Worm (Caenorhabditis elegans) whole organism, late embryonic: ENCODE results near the gene Y45F10D.2.

ENCODE experiments used
- K09A11.1 ChIP-seq: sonication (generic microtip); optimal IDR thresholded peaks from 2 replicates; lab custom pipeline; 2017; ENCODE audit warnings: antibody characterized with exemption, mild to moderate bottlenecking, missing genetic modification characterization, missing compliant biosample characterization; ENCODE audit not compliant: insufficient read depth
- T23F11.4 ChIP-seq: fragments of 200-800 bp; sonication (Bioruptor generic); optimal IDR thresholded peaks from 2 replicates; lab custom pipeline; 2018; ENCODE audit warnings: mild to moderate bottlenecking, missing genetic modification characterization, missing compliant biosample characterization
- Y22D7AL.16 ChIP-seq: sonication (generic microtip); optimal IDR thresholded peaks from 2 replicates; lab custom pipeline; 2016; ENCODE audit warnings: missing genetic modification characterization, missing compliant biosample characterization
- ceh-30 ChIP-seq: fragments of 150-350 bp; optimal IDR thresholded peaks from 2 replicates; lab custom pipeline; 2014; ENCODE audit warnings: missing biosample characterization, missing genetic modification characterization
- ceh-31 ChIP-seq: sonication (generic microtip); optimal IDR thresholded peaks from 2 replicates; lab custom pipeline; 2016; ENCODE audit warnings: missing genetic modification characterization, missing compliant biosample characterization
- ceh-6 ChIP-seq: fragments of 200-800 bp; sonication (Bioruptor generic); optimal IDR thresholded peaks from 2 replicates; lab custom pipeline; 2018; ENCODE audit warnings: mild to moderate bottlenecking, missing genetic modification characterization, missing compliant biosample characterization
- dmd-4 ChIP-seq: sonication (generic microtip); optimal IDR thresholded peaks from 2 replicates; lab custom pipeline; 2016; ENCODE audit warnings: borderline replicate concordance, missing genetic modification characterization, missing compliant biosample characterization
- dve-1 ChIP-seq: sonication (generic microtip); optimal IDR thresholded peaks from 2 replicates; lab custom pipeline; 2017; ENCODE audit warnings: antibody characterized with exemption, mild to moderate bottlenecking, missing genetic modification characterization, missing compliant biosample characterization
- eyg-1 ChIP-seq: sonication (generic microtip); optimal IDR thresholded peaks from 2 replicates; lab custom pipeline; 2016; ENCODE audit warnings: missing genotype, missing genetic modification characterization, missing compliant biosample characterization
- hlh-13 ChIP-seq: fragments of 200-800 bp; sonication (Bioruptor generic); optimal IDR thresholded peaks from 2 replicates; lab custom pipeline; 2018; ENCODE audit warnings: mild to moderate bottlenecking, missing genetic modification characterization, missing compliant biosample characterization
- hlh-30 ChIP-seq: sonication (generic microtip); optimal IDR thresholded peaks from 2 replicates; lab custom pipeline; 2017; ENCODE audit warnings: antibody characterized with exemption, missing genetic modification characterization, missing compliant biosample characterization; ENCODE audit not compliant: insufficient read depth
- hlh-6 ChIP-seq: sonication (generic microtip); optimal IDR thresholded peaks from 2 replicates; lab custom pipeline; 2016; ENCODE audit warnings: missing genotype, missing genetic modification characterization, missing compliant biosample characterization
- hlh-8 ChIP-seq: sonication (generic microtip); optimal IDR thresholded peaks from 2 replicates; lab custom pipeline; 2016; ENCODE audit warnings: missing genotype, missing genetic modification characterization, missing compliant biosample characterization
- lim-6 ChIP-seq: sonication (generic microtip); optimal IDR thresholded peaks from 2 replicates; lab custom pipeline; 2016; ENCODE audit warnings: missing genetic modification characterization, missing compliant biosample characterization
- lin-11 ChIP-seq: fragments of 200-800 bp; sonication (Bioruptor generic); optimal IDR thresholded peaks from 2 replicates; lab custom pipeline; 2018; ENCODE audit warnings: mild to moderate bottlenecking, missing genetic modification characterization, missing compliant biosample characterization
- mec-3 ChIP-seq: sonication (generic microtip); optimal IDR thresholded peaks from 2 replicates; lab custom pipeline; 2016; ENCODE audit warnings: borderline replicate concordance, missing genetic modification characterization, missing compliant biosample characterization
- nfya-1 ChIP-seq: sonication (generic microtip); optimal IDR thresholded peaks from 2 replicates; lab custom pipeline; 2017; ENCODE audit warnings: missing genetic modification characterization, mild to moderate bottlenecking, missing compliant biosample characterization, antibody characterized with exemption, moderate library complexity
- odd-2 ChIP-seq: sonication (generic microtip); optimal IDR thresholded peaks from 2 replicates; lab custom pipeline; 2017; ENCODE audit warnings: antibody characterized with exemption, mild to moderate bottlenecking, missing genetic modification characterization, missing compliant biosample characterization
- pag-3 ChIP-seq: sonication (generic microtip); optimal IDR thresholded peaks from 2 replicates; lab custom pipeline; 2016; ENCODE audit warnings: missing compliant biosample characterization, missing genetic modification characterization, borderline replicate concordance
- pat-9 ChIP-seq: fragments of 200-800 bp; sonication (Bioruptor generic); optimal IDR thresholded peaks from 2 replicates; lab custom pipeline; 2018; ENCODE audit warnings: mild to moderate bottlenecking, missing genetic modification characterization, moderate library complexity, missing compliant biosample characterization
- pax-1 ChIP-seq: fragments of 150-350 bp; optimal IDR thresholded peaks from 2 replicates; lab custom pipeline; 2014; ENCODE audit warnings: missing biosample characterization, missing genetic modification characterization
- pha-4 ChIP-seq: fragments of 150-350 bp; optimal IDR thresholded peaks from 2 replicates; lab custom pipeline; 2018; ENCODE audit warnings: missing biosample characterization, missing genetic modification reagents, missing genetic modification characterization
- pqm-1 ChIP-seq: sonication (generic microtip); optimal IDR thresholded peaks from 2 replicates; lab custom pipeline; 2016; ENCODE audit warnings: missing genetic modification characterization, missing compliant biosample characterization
- ref-2 ChIP-seq: sonication (generic microtip); optimal IDR thresholded peaks from 2 replicates; lab custom pipeline; 2016; ENCODE audit warnings: missing genetic modification characterization, missing compliant biosample characterization
- rnt-1 ChIP-seq: sonication (generic microtip); optimal IDR thresholded peaks from 2 replicates; lab custom pipeline; 2016; ENCODE audit warnings: missing genetic modification characterization, missing compliant biosample characterization
- sdc-2 ChIP-seq: sonication (generic microtip); optimal IDR thresholded peaks from 2 replicates; lab custom pipeline; 2016; ENCODE audit warnings: missing genotype, missing genetic modification characterization, missing compliant biosample characterization
- sox-2 ChIP-seq: fragments of 200-800 bp; sonication (Bioruptor generic); IDR thresholded peaks from 2 replicates; pipeline ENCODE4 v1.3.6; 2022; ENCODE audit warnings: missing genetic modification reagents, missing genetic modification characterization, missing compliant biosample characterization
- sox-4 ChIP-seq: sonication (generic microtip); optimal IDR thresholded peaks from 2 replicates; lab custom pipeline; 2017; ENCODE audit warnings: mild to moderate bottlenecking, missing genetic modification characterization, inconsistent platforms, missing compliant biosample characterization
- tbx-2 ChIP-seq: sonication (generic microtip); optimal IDR thresholded peaks from 2 replicates; lab custom pipeline; 2016; ENCODE audit warnings: missing genetic modification characterization, missing compliant biosample characterization
- ttx-3 ChIP-seq: sonication (generic microtip); optimal IDR thresholded peaks from 2 replicates; lab custom pipeline; 2016; ENCODE audit warnings: missing genetic modification reagents, missing genetic modification characterization, missing compliant biosample characterization
- unc-55 ChIP-seq: sonication (generic microtip); optimal IDR thresholded peaks from 2 replicates; lab custom pipeline; 2017; ENCODE audit warnings: missing biosample characterization, missing genetic modification reagents, missing genetic modification characterization
- unc-86 ChIP-seq: sonication (generic microtip); optimal IDR thresholded peaks from 2 replicates; lab custom pipeline; 2016; ENCODE audit warnings: missing genetic modification characterization, missing compliant biosample characterization

Y45F10D.2 gene

ce11 chrIV:13782319-13782718 is 7.8 kb upstream of the Y45F10D.2 start:
- TF ChIP-seq dmd-4 (tag; lab: Kevin White, UChicago) (no peak), Y22D7AL.16 (no peak), nfya-1 (no peak), unc-86 (tag; lab: Kevin White, UChicago) (no peak), hlh-30 (tag; lab: Kevin White, UChicago) (no peak), eyg-1 (tag; lab: Kevin White, UChicago) (no peak), T23F11.4 (GFP tag; lab: Kevin White, UChicago) (no peak), unc-55 (GFP tag; lab: Kevin White, UChicago) (no peak), pha-4 (tag; lab: Kevin White, UChicago) (no peak), mec-3 (no peak), sdc-2 (tag; lab: Kevin White, UChicago) (no peak), lin-11 (tag; lab: Kevin White, UChicago) (no peak), ceh-6 (no peak), ttx-3 (tag; lab: Kevin White, UChicago) (no peak), dve-1 (tag; lab: Kevin White, UChicago) (no peak)

- TF ChIP-seq hlh-13 (GFP tag; lab: Kevin White, UChicago), result no peak
- no peak for TF ChIP-seq sox-2 (GFP tag; lab: Robert Waterston, UW)
- TF ChIP-seq dmd-4 (tag; lab: Kevin White, UChicago), result no peak
- TF ChIP-seq sox-4 (tag; lab: Kevin White, UChicago), result no peak
Measured at ce11 chrIV:13778710-13779109, 4.2 kb upstream of the Y45F10D.2 start, which contains the start of gene gly-10. Gene gly-10, plus strand, starts transcription at chrIV:13779096.

ce11 chrIV:13777480-13777879 is 3.0 kb upstream of the Y45F10D.2 start, which contains the start of gene rpl-18:
Gene rpl-18, plus strand, starts transcription at chrIV:13777865.
- no peak for TF ChIP-seq dve-1 (tag; lab: Kevin White, UChicago)
- no peak for TF ChIP-seq hlh-6 (tag; lab: Kevin White, UChicago)
- peak; percentile 16 for TF ChIP-seq tbx-2 (tag; lab: Kevin White, UChicago)
- TF ChIP-seq ceh-31 (tag; lab: Kevin White, UChicago), result peak; percentile 40
- no peak for TF ChIP-seq dmd-4 (tag; lab: Kevin White, UChicago)
- TF ChIP-seq sdc-2 (tag; lab: Kevin White, UChicago), result no peak
- no peak for TF ChIP-seq lim-6 (tag; lab: Kevin White, UChicago)
- TF ChIP-seq T23F11.4 (GFP tag; lab: Kevin White, UChicago), result no peak
- no peak for TF ChIP-seq pqm-1 (tag; lab: Kevin White, UChicago)
- TF ChIP-seq ref-2 (tag; lab: Kevin White, UChicago), result no peak
- no peak for TF ChIP-seq lin-11 (tag; lab: Kevin White, UChicago)
- TF ChIP-seq hlh-30 (tag; lab: Kevin White, UChicago), result peak; percentile 79
- TF ChIP-seq unc-55 (GFP tag; lab: Kevin White, UChicago), result peak; percentile 36
- TF ChIP-seq pat-9 (tag; lab: Kevin White, UChicago), result no peak
- peak; percentile 18 for TF ChIP-seq ttx-3 (tag; lab: Kevin White, UChicago)
- TF ChIP-seq pha-4 (tag; lab: Kevin White, UChicago), result no peak
- TF ChIP-seq ceh-30, result no peak
- peak; percentile 80 for TF ChIP-seq nfya-1
- no peak for TF ChIP-seq pax-1 (tag; lab: Kevin White, UChicago)
- no peak for TF ChIP-seq odd-2 (tag; lab: Kevin White, UChicago)
- TF ChIP-seq hlh-8 (tag; lab: Kevin White, UChicago), result no peak
- no peak for TF ChIP-seq rnt-1 (tag; lab: Kevin White, UChicago)
- TF ChIP-seq, all 69 proteins: peak for 6

- no peak for TF ChIP-seq ceh-6
- TF ChIP-seq dmd-4 (tag; lab: Kevin White, UChicago), result no peak
- TF ChIP-seq hlh-30 (tag; lab: Kevin White, UChicago), result peak; percentile 15
- no peak for TF ChIP-seq lim-6 (tag; lab: Kevin White, UChicago)
- no peak for TF ChIP-seq pag-3 (tag; lab: Kevin White, UChicago)
- no peak for TF ChIP-seq unc-86 (tag; lab: Kevin White, UChicago)
- no peak for TF ChIP-seq K09A11.1 (tag; lab: Kevin White, UChicago)
- no peak for TF ChIP-seq hlh-6 (tag; lab: Kevin White, UChicago)
Measured at ce11 chrIV:13776745-13777144, 2.3 kb upstream of the Y45F10D.2 start.
